Fruit fly (Drosophila melanogaster) whole organism, embryonic: ENCODE data around the gene drl.

ENCODE experiments used
- Abd-B ChIP-seq: fragments of 200-800 bp; sonication (Bioruptor generic); optimal IDR thresholded peaks from 2 replicates; lab custom pipeline; 2018; ENCODE audit warnings: missing biosample characterization, mild to moderate bottlenecking, missing genetic modification characterization, moderate library complexity
- CG10543 ChIP-seq: fragments of 200-800 bp; sonication (Bioruptor generic); optimal IDR thresholded peaks from 3 replicates; lab custom pipeline; 2017; ENCODE audit warnings: missing biosample characterization, mild to moderate bottlenecking, missing genetic modification characterization, moderate library complexity
- CG10979 ChIP-seq: fragments of 200-800 bp; sonication (Bioruptor generic); optimal IDR thresholded peaks from 2 replicates; lab custom pipeline; 2018; ENCODE audit warnings: missing biosample characterization, mild to moderate bottlenecking, missing genetic modification characterization, moderate library complexity
- CG15011 ChIP-seq: fragments of 200-800 bp; sonication (Bioruptor generic); optimal IDR thresholded peaks from 3 replicates; lab custom pipeline; 2018; ENCODE audit warnings: missing biosample characterization, mild to moderate bottlenecking, missing genetic modification characterization
- CG32767 ChIP-seq: fragments of 200-800 bp; sonication (Bioruptor generic); IDR thresholded peaks from 2 replicates; pipeline ENCODE4 v1.3.6; 2022; ENCODE audit warnings: missing biosample characterization, missing genetic modification characterization
- CG32772 ChIP-seq: fragments of 200-800 bp; sonication (Bioruptor generic); IDR thresholded peaks from 2 replicates; pipeline ENCODE4 v1.3.6; 2022; ENCODE audit warnings: missing biosample characterization, missing genetic modification characterization
- CG34376 ChIP-seq: fragments of 200-800 bp; sonication (Bioruptor generic); optimal IDR thresholded peaks from 2 replicates; lab custom pipeline; 2018; ENCODE audit warnings: missing biosample characterization, mild to moderate bottlenecking, missing genetic modification characterization
- CG43689 ChIP-seq: fragments of 200-800 bp; sonication (Bioruptor generic); IDR thresholded peaks from 2 replicates; pipeline ENCODE4 v1.3.6; 2022; ENCODE audit warnings: missing biosample characterization, missing genetic modification characterization
- CG6683 ChIP-seq: fragments of 200-800 bp; sonication (Bioruptor generic); optimal IDR thresholded peaks from 2 replicates; lab custom pipeline; 2017; ENCODE audit warnings: missing biosample characterization, mild to moderate bottlenecking, missing genetic modification characterization, missing genetic modification reagents
- Dll ChIP-seq: fragments of 200-800 bp; sonication (Bioruptor generic); IDR thresholded peaks from 4 replicates; pipeline ENCODE4 v1.3.6; 2022; ENCODE audit warnings: missing biosample characterization, missing genetic modification characterization; ENCODE audit not compliant: partially characterized antibody
- Doc3 ChIP-seq: fragments of 200-800 bp; sonication (Bioruptor generic); IDR thresholded peaks from 3 replicates; pipeline ENCODE4 v1.3.6; 2022; ENCODE audit warnings: missing biosample characterization, missing genetic modification characterization; ENCODE audit not compliant: partially characterized antibody
- Jarid2 ChIP-seq: fragments of 200-800 bp; sonication (Bioruptor generic); optimal IDR thresholded peaks from 3 replicates; lab custom pipeline; 2017; ENCODE audit warnings: mild to moderate bottlenecking, missing biosample characterization, missing genetic modification reagents, missing genetic modification characterization
- Lim3 ChIP-seq: fragments of 200-800 bp; sonication (Bioruptor generic); IDR thresholded peaks from 2 replicates; pipeline ENCODE4 v1.3.6; 2022; ENCODE audit warnings: missing biosample characterization, missing genetic modification characterization
- MESR4 ChIP-seq: fragments of 200-800 bp; sonication (Bioruptor generic); optimal IDR thresholded peaks from 2 replicates; lab custom pipeline; 2018; ENCODE audit warnings: missing biosample characterization, mild to moderate bottlenecking, missing genetic modification characterization, moderate library complexity
- Max ChIP-seq: fragments of 200-800 bp; sonication (Bioruptor generic); optimal IDR thresholded peaks from 2 replicates; lab custom pipeline; 2016; ENCODE audit warnings: missing biosample characterization, mild to moderate bottlenecking, missing genetic modification characterization
- Mrtf ChIP-seq: fragments of 200-800 bp; sonication (Bioruptor generic); IDR thresholded peaks from 3 replicates; pipeline ENCODE4 v1.3.6; 2022; ENCODE audit warnings: missing biosample characterization, missing genetic modification characterization
- Opbp ChIP-seq: fragments of 200-800 bp; sonication (Bioruptor generic); IDR thresholded peaks from 3 replicates; pipeline ENCODE4 v1.3.6; 2022; ENCODE audit warnings: missing biosample characterization, missing genetic modification characterization; ENCODE audit not compliant: partially characterized antibody
- Poxn ChIP-seq: fragments of 200-800 bp; sonication (Bioruptor generic); IDR thresholded peaks from 2 replicates; pipeline ENCODE4 v1.3.6; 2022; ENCODE audit warnings: missing biosample characterization, missing genetic modification characterization
- Sry-β ChIP-seq: fragments of 200-800 bp; sonication (Bioruptor generic); optimal IDR thresholded peaks from 2 replicates; lab custom pipeline; 2018; ENCODE audit warnings: missing biosample characterization, mild to moderate bottlenecking, missing genetic modification characterization, moderate library complexity
- Taf1 ChIP-seq: fragments of 200-800 bp; sonication (Bioruptor generic); IDR thresholded peaks from 2 replicates; pipeline ENCODE4 v1.3.6; 2022; ENCODE audit warnings: missing biosample characterization, missing genetic modification characterization
- ac ChIP-seq: fragments of 200-800 bp; sonication (Bioruptor generic); optimal IDR thresholded peaks from 3 replicates; lab custom pipeline; 2017; ENCODE audit warnings: missing biosample characterization, mild to moderate bottlenecking, missing genetic modification characterization
- ase ChIP-seq: fragments of 200-800 bp; sonication (Bioruptor generic); IDR thresholded peaks from 3 replicates; pipeline ENCODE4 v1.3.6; 2022; ENCODE audit warnings: missing biosample characterization, missing genetic modification characterization
- ato ChIP-seq: fragments of 200-800 bp; sonication (Bioruptor generic); IDR thresholded peaks from 2 replicates; pipeline ENCODE4 v1.3.6; 2022; ENCODE audit warnings: missing biosample characterization, missing genetic modification characterization; ENCODE audit not compliant: partially characterized antibody
- cas ChIP-seq: fragments of 200-800 bp; sonication (Bioruptor generic); IDR thresholded peaks from 2 replicates; pipeline ENCODE4 v1.3.6; 2022; ENCODE audit warnings: missing biosample characterization, missing genetic modification characterization
- cato ChIP-seq: fragments of 200-800 bp; sonication (Bioruptor generic); optimal IDR thresholded peaks from 2 replicates; lab custom pipeline; 2016; ENCODE audit warnings: missing biosample characterization, missing genetic modification characterization, borderline replicate concordance
- caup ChIP-seq: fragments of 200-800 bp; sonication (Bioruptor generic); optimal IDR thresholded peaks from 3 replicates; lab custom pipeline; 2017; ENCODE audit warnings: missing biosample characterization, mild to moderate bottlenecking, missing genetic modification characterization, moderate library complexity; ENCODE audit not compliant: severe bottlenecking
- chif ChIP-seq, 2 experiments: fragments of 200-800 bp; sonication (Bioruptor generic); optimal IDR thresholded peaks; 3 replicates each; lab custom pipeline; 2016; ENCODE audit warnings: missing biosample characterization in 2 of 2, missing genetic modification characterization in 2 of 2
- chn ChIP-seq: fragments of 200-800 bp; sonication (Bioruptor generic); optimal IDR thresholded peaks from 2 replicates; lab custom pipeline; 2016; ENCODE audit warnings: missing biosample characterization, missing genetic modification characterization
- cwo ChIP-seq: fragments of 200-800 bp; sonication (Bioruptor generic); optimal IDR thresholded peaks from 3 replicates; lab custom pipeline; 2017; ENCODE audit warnings: missing biosample characterization, missing genetic modification characterization, mild to moderate bottlenecking, moderate library complexity, missing genetic modification reagents
- dmrt11E ChIP-seq: fragments of 200-800 bp; sonication (Bioruptor generic); optimal IDR thresholded peaks from 3 replicates; lab custom pipeline; 2018; ENCODE audit warnings: missing biosample characterization, mild to moderate bottlenecking, missing genetic modification characterization, moderate library complexity
- ems ChIP-seq: fragments of 200-800 bp; sonication (Bioruptor generic); optimal IDR thresholded peaks from 3 replicates; lab custom pipeline; 2016; ENCODE audit warnings: missing biosample characterization, missing genetic modification characterization
- hkb ChIP-seq, 2 experiments: fragments of 200-800 bp in 1 of 2; fragments of >200 bp in 1 of 2; sonication (Bioruptor generic) in 1 of 2; IDR thresholded peaks in 1 of 2; optimal IDR thresholded peaks in 1 of 2; 2 replicates each; pipeline versions ENCODE4 v1.3.6 to Lab custom; 2017 to 2022; ENCODE audit warnings: missing biosample characterization in 1 of 2, missing genetic modification characterization in 1 of 2
- ind ChIP-seq: fragments of 200-800 bp; sonication (Bioruptor generic); optimal IDR thresholded peaks from 3 replicates; lab custom pipeline; 2016; ENCODE audit warnings: missing biosample characterization, missing genetic modification characterization
- jing ChIP-seq: fragments of 200-800 bp; sonication (Bioruptor generic); optimal IDR thresholded peaks from 2 replicates; lab custom pipeline; 2018; ENCODE audit warnings: missing biosample characterization, mild to moderate bottlenecking, missing genetic modification characterization
- lab ChIP-seq: fragments of 200-800 bp; sonication (Bioruptor generic); optimal IDR thresholded peaks from 3 replicates; lab custom pipeline; 2017; ENCODE audit warnings: missing biosample characterization, missing genetic modification characterization, mild to moderate bottlenecking, moderate library complexity, missing genetic modification reagents
- luna ChIP-seq: fragments of 200-800 bp; sonication (Bioruptor generic); optimal IDR thresholded peaks from 2 replicates; lab custom pipeline; 2016; ENCODE audit warnings: missing biosample characterization, missing genetic modification characterization
- onecut ChIP-seq: fragments of 200-800 bp; sonication (Bioruptor generic); IDR thresholded peaks from 2 replicates; pipeline ENCODE4 v1.3.6; 2022; ENCODE audit warnings: missing biosample characterization, missing genetic modification characterization
- pros ChIP-seq: fragments of 200-800 bp; sonication (Bioruptor generic); optimal IDR thresholded peaks from 3 replicates; lab custom pipeline; 2019; ENCODE audit warnings: missing biosample characterization, mild to moderate bottlenecking, missing genetic modification characterization, moderate library complexity
- run ChIP-seq: fragments of 200-800 bp; sonication (Bioruptor generic); optimal IDR thresholded peaks from 3 replicates; lab custom pipeline; 2018; ENCODE audit warnings: missing biosample characterization, mild to moderate bottlenecking, missing genetic modification characterization
- salm ChIP-seq: fragments of 200-800 bp; sonication (Bioruptor generic); optimal IDR thresholded peaks from 2 replicates; lab custom pipeline; 2018; ENCODE audit warnings: missing biosample characterization, mild to moderate bottlenecking, missing genetic modification characterization
- sc ChIP-seq, 3 experiments: fragments of >200 bp in 2 of 3; fragments of 200-800 bp in 1 of 3; sonication (Bioruptor generic) in 1 of 3; optimal IDR thresholded peaks; 2 replicates in 2 of 3; 3 replicates in 1 of 3; lab custom pipeline; 2017; ENCODE audit warnings: mild to moderate bottlenecking in 1 of 3, missing biosample characterization in 1 of 3, missing genetic modification characterization in 1 of 3, missing genetic modification reagents in 1 of 3
- sens ChIP-seq: fragments of 200-800 bp; sonication (Bioruptor generic); peaks from one replicate; lab custom pipeline; 2016; ENCODE audit warnings: missing biosample characterization, missing genetic modification characterization
- slou ChIP-seq: fragments of 200-800 bp; sonication (Bioruptor generic); optimal IDR thresholded peaks from 3 replicates; lab custom pipeline; 2016; ENCODE audit warnings: missing biosample characterization, missing genetic modification characterization
- sqz ChIP-seq: fragments of 200-800 bp; sonication (Bioruptor generic); optimal IDR thresholded peaks from 3 replicates; lab custom pipeline; 2018; ENCODE audit warnings: missing biosample characterization, mild to moderate bottlenecking, missing genetic modification characterization
- unpg ChIP-seq: fragments of 200-800 bp; sonication (Bioruptor generic); optimal IDR thresholded peaks from 3 replicates; lab custom pipeline; 2018; ENCODE audit warnings: missing biosample characterization, mild to moderate bottlenecking, missing genetic modification characterization, moderate library complexity
- zen ChIP-seq: fragments of 200-800 bp; sonication (Bioruptor generic); optimal IDR thresholded peaks from 3 replicates; lab custom pipeline; 2018; ENCODE audit warnings: missing biosample characterization, mild to moderate bottlenecking, missing genetic modification characterization, moderate library complexity
- zfh1 ChIP-seq: fragments of 200-800 bp; sonication (Bioruptor generic); IDR thresholded peaks from 3 replicates; pipeline ENCODE4 v1.3.6; 2022; ENCODE audit warnings: missing biosample characterization, missing genetic modification characterization

drl gene

dm6 chr2L:19141435-19142126 lies 48.6 kb upstream of the drl start (continued):
- no peak for TF ChIP-seq Doc3 (GFP tag; lab: Robert Waterston, UW)
- peak; percentile 95 for TF ChIP-seq sens (GFP tag; lab: Kevin White, UChicago)
- TF ChIP-seq ac (GFP tag; lab: Kevin White, UChicago), result no peak
- TF ChIP-seq CG15011 (GFP tag; lab: Kevin White, UChicago), result peak; percentile 63
- peak; percentile 20; the same call in 1 of the 2 replicates for TF ChIP-seq CG32767 (GFP tag; lab: Robert Waterston, UW)
- peak; percentile 30 for TF ChIP-seq CG6683 (GFP tag; lab: Kevin White, UChicago)
- TF ChIP-seq onecut, result no peak; the same call in 1 of the 2 replicates
- TF ChIP-seq cato (GFP tag; lab: Kevin White, UChicago), result peak; percentile 47
- TF ChIP-seq caup (GFP tag; lab: Kevin White, UChicago), result peak; percentile 58
- no peak for TF ChIP-seq cas (GFP tag; lab: Robert Waterston, UW)
- no peak for TF ChIP-seq sc (optimal IDR thresholded peaks at IDR 0.05; lab: Kevin White, UChicago)
- TF ChIP-seq sc (GFP tag; optimal IDR thresholded peaks at IDR 0.05; lab: Kevin White, UChicago), result peak; percentile 55
- no peak for TF ChIP-seq CG43689 (GFP tag; lab: Robert Waterston, UW)
- TF ChIP-seq chn (GFP tag; lab: Kevin White, UChicago), result peak; percentile 55
- peak; percentile 68 for TF ChIP-seq ind (GFP tag; lab: Kevin White, UChicago)
- TF ChIP-seq Poxn (GFP tag; lab: Robert Waterston, UW), result no peak
- peak; percentile 79 for TF ChIP-seq dmrt11E (tag; lab: Kevin White, UChicago)
- TF ChIP-seq slou, result peak; percentile 66
- TF ChIP-seq Opbp (GFP tag; lab: Robert Waterston, UW), result no peak
- TF ChIP-seq chif (GFP tag; optimal IDR thresholded peaks at IDR 0.05; lab: Kevin White, UChicago), result peak; percentile 61 to 65
- TF ChIP-seq run (tag; lab: Kevin White, UChicago), result no peak
- TF ChIP-seq Abd-B (GFP tag; lab: Kevin White, UChicago), result peak; percentile 25
- TF ChIP-seq CG10543 (GFP tag; lab: Kevin White, UChicago), result peak; percentile 59
- TF ChIP-seq CG34376, result peak; percentile 26
- peak; percentile 81 for TF ChIP-seq CG10979 (tag; lab: Kevin White, UChicago)
- no peak for TF ChIP-seq ase
- TF ChIP-seq Dll, result no peak
- peak; percentile 57 for TF ChIP-seq luna (GFP tag; lab: Kevin White, UChicago)
- TF ChIP-seq Taf1 (GFP tag; lab: Robert Waterston, UW), result no peak
- peak; percentile 40 for TF ChIP-seq Jarid2 (GFP tag; lab: Kevin White, UChicago)
- TF ChIP-seq pros (GFP tag; lab: Kevin White, UChicago), result no peak
- peak; percentile 27 for TF ChIP-seq Sry-β (GFP tag; lab: Kevin White, UChicago)
- no peak for TF ChIP-seq Lim3 (GFP tag; lab: Robert Waterston, UW)
- TF ChIP-seq ato (GFP tag; lab: Robert Waterston, UW), result no peak
- TF ChIP-seq unpg (GFP tag; lab: Kevin White, UChicago), result peak; percentile 71
- no peak for TF ChIP-seq hkb (optimal IDR thresholded peaks at IDR 0.05; lab: Kevin White, UChicago)
- 0 out of 2 replicates have a peak, but pooled peaks have one; percentile 39 for TF ChIP-seq hkb (GFP tag; IDR thresholded peaks at IDR 0.05; lab: Robert Waterston, UW)
- TF ChIP-seq Mrtf (GFP tag; lab: Robert Waterston, UW), result 0 out of 3 replicates have a peak, but pooled peaks have one; percentile 43
- no peak for TF ChIP-seq CG32772 (GFP tag; lab: Robert Waterston, UW)
- peak; percentile 64 for TF ChIP-seq ems
- TF ChIP-seq zen (tag; lab: Kevin White, UChicago), result peak; percentile 46
- TF ChIP-seq Max (GFP tag; lab: Kevin White, UChicago), result peak; percentile 59
- TF ChIP-seq lab (GFP tag; lab: Kevin White, UChicago), result peak; percentile 81
- TF ChIP-seq zfh1 (GFP tag; lab: Robert Waterston, UW), result 0 out of 3 replicates have a peak, but pooled peaks have one; percentile 31
- peak; percentile 41 for TF ChIP-seq jing
- no peak for TF ChIP-seq sqz
- no peak for TF ChIP-seq MESR4
- TF ChIP-seq salm (tag; lab: Kevin White, UChicago), result peak; percentile 27
- TF ChIP-seq cwo (GFP tag; lab: Kevin White, UChicago), result peak; percentile 63
